Fruit fly (Drosophila melanogaster) whole organism, embryonic: ENCODE data around the gene CG32302.

Experiments
- CG11398 ChIP-seq: fragments of 200-800 bp; sonication (Bioruptor generic); optimal IDR thresholded peaks from 2 replicates; lab custom pipeline; 2016; ENCODE audit warnings: missing biosample characterization, missing genetic modification characterization
- CG11504 ChIP-seq: fragments of 200-800 bp; sonication (Bioruptor generic); optimal IDR thresholded peaks from 3 replicates; lab custom pipeline; 2019; ENCODE audit warnings: missing biosample characterization, mild to moderate bottlenecking, missing genetic modification characterization, moderate library complexity
- CG11695 ChIP-seq: fragments of 200-800 bp; sonication (Bioruptor generic); IDR thresholded peaks from 3 replicates; pipeline ENCODE4 v1.3.6; 2022; ENCODE audit warnings: missing biosample characterization, missing genetic modification characterization
- CG12659 ChIP-seq: fragments of 200-800 bp; sonication (Bioruptor generic); optimal IDR thresholded peaks from 3 replicates; lab custom pipeline; 2017; ENCODE audit warnings: mild to moderate bottlenecking, missing biosample characterization, missing genetic modification reagents, missing genetic modification characterization
- CG13296 ChIP-seq: fragments of 200-800 bp; sonication (Bioruptor generic); optimal IDR thresholded peaks from 3 replicates; lab custom pipeline; 2018; ENCODE audit warnings: missing biosample characterization, mild to moderate bottlenecking, missing genetic modification characterization
- CG14050 ChIP-seq: fragments of 200-800 bp; sonication (Bioruptor generic); IDR thresholded peaks from 3 replicates; pipeline ENCODE4 v1.3.6; 2022; ENCODE audit warnings: missing biosample characterization, missing genetic modification characterization
- CG16863 ChIP-seq: fragments of 200-800 bp; sonication (Bioruptor generic); optimal IDR thresholded peaks from 3 replicates; lab custom pipeline; 2016; ENCODE audit warnings: missing biosample characterization, missing genetic modification characterization
- CG17186 ChIP-seq: fragments of 200-800 bp; sonication (Bioruptor generic); optimal IDR thresholded peaks from 3 replicates; lab custom pipeline; 2017; ENCODE audit warnings: missing biosample characterization, missing genetic modification reagents, missing genetic modification characterization
- CG17328 ChIP-seq: fragments of 200-800 bp; sonication (Bioruptor generic); IDR thresholded peaks from 2 replicates; pipeline ENCODE4 v1.3.6; 2022; ENCODE audit warnings: missing biosample characterization, missing genetic modification characterization
- CG17359 ChIP-seq: fragments of 200-800 bp; sonication (Bioruptor generic); optimal IDR thresholded peaks from 3 replicates; lab custom pipeline; 2018; ENCODE audit warnings: missing biosample characterization, mild to moderate bottlenecking, missing genetic modification characterization, moderate library complexity
- CG1832 ChIP-seq: fragments of 200-800 bp; sonication (Bioruptor generic); optimal IDR thresholded peaks from 2 replicates; lab custom pipeline; 2017; ENCODE audit warnings: missing biosample characterization, mild to moderate bottlenecking, missing genetic modification characterization, inconsistent platforms
- CG18599 ChIP-seq: fragments of 200-800 bp; sonication (Bioruptor generic); optimal IDR thresholded peaks from 3 replicates; lab custom pipeline; 2017; ENCODE audit warnings: missing biosample characterization, missing genetic modification characterization, mild to moderate bottlenecking, moderate library complexity, missing genetic modification reagents
- CG18619 ChIP-seq: fragments of 200-800 bp; sonication (Bioruptor generic); optimal IDR thresholded peaks from 3 replicates; lab custom pipeline; 2017; ENCODE audit warnings: missing biosample characterization, mild to moderate bottlenecking, missing genetic modification characterization
- CG2875 ChIP-seq: fragments of 200-800 bp; sonication (Bioruptor generic); optimal IDR thresholded peaks from 2 replicates; lab custom pipeline; 2017; ENCODE audit warnings: missing biosample characterization, mild to moderate bottlenecking, missing genetic modification characterization, missing genetic modification reagents
- CG3726 ChIP-seq: fragments of 200-800 bp; sonication (Bioruptor generic); IDR thresholded peaks from 3 replicates; pipeline ENCODE4, ENCODE4 v1.3.6; 2022; ENCODE audit warnings: missing biosample characterization, missing genetic modification characterization
- CG3838 ChIP-seq: fragments of 200-800 bp; sonication (Bioruptor generic); optimal IDR thresholded peaks from 3 replicates; lab custom pipeline; 2016; ENCODE audit warnings: missing biosample characterization, missing genetic modification characterization
- CG42726 ChIP-seq: fragments of 200-800 bp; sonication (Bioruptor generic); IDR thresholded peaks from 2 replicates; pipeline ENCODE4 v1.3.6; 2022; ENCODE audit warnings: missing biosample characterization, missing genetic modification characterization; ENCODE audit not compliant: partially characterized antibody
- CG6791 ChIP-seq: fragments of 200-800 bp; sonication (Bioruptor generic); IDR thresholded peaks from 3 replicates; pipeline ENCODE4 v1.3.6; 2022; ENCODE audit warnings: missing biosample characterization, missing genetic modification characterization; ENCODE audit not compliant: partially characterized antibody
- CG7372 ChIP-seq: fragments of 200-800 bp; sonication (Bioruptor generic); IDR thresholded peaks from 2 replicates; pipeline ENCODE4 v1.3.6; 2022; ENCODE audit warnings: missing biosample characterization, missing genetic modification characterization
- CG7987 ChIP-seq: fragments of 200-800 bp; sonication (Bioruptor generic); optimal IDR thresholded peaks from 2 replicates; lab custom pipeline; 2018; ENCODE audit warnings: missing biosample characterization, mild to moderate bottlenecking, missing genetic modification characterization, moderate library complexity
- Dip3 ChIP-seq: fragments of 200-800 bp; sonication (Bioruptor generic); optimal IDR thresholded peaks from 3 replicates; lab custom pipeline; 2016; ENCODE audit warnings: missing biosample characterization, missing genetic modification characterization
- E2f1 ChIP-seq: fragments of 200-800 bp; sonication (Bioruptor generic); IDR thresholded peaks from 2 replicates; pipeline ENCODE4 v1.3.6; 2022; ENCODE audit warnings: missing biosample characterization, missing genetic modification characterization
- Ets97D ChIP-seq: fragments of 200-800 bp; sonication (Bioruptor generic); optimal IDR thresholded peaks from 3 replicates; lab custom pipeline; 2016; ENCODE audit warnings: missing biosample characterization, missing genetic modification characterization
- Fer3 ChIP-seq: fragments of 200-800 bp; sonication (Bioruptor generic); optimal IDR thresholded peaks from 2 replicates; lab custom pipeline; 2018; ENCODE audit warnings: missing biosample characterization, mild to moderate bottlenecking, missing genetic modification characterization, moderate library complexity
- H2.0 ChIP-seq: fragments of 200-800 bp; sonication (Bioruptor generic); IDR thresholded peaks from 2 replicates; pipeline ENCODE4 v1.3.6; 2022; ENCODE audit warnings: missing biosample characterization, missing genetic modification characterization
- Hey ChIP-seq: fragments of 200-800 bp; sonication (Bioruptor generic); optimal IDR thresholded peaks from 3 replicates; lab custom pipeline; 2018; ENCODE audit warnings: missing biosample characterization, mild to moderate bottlenecking, missing genetic modification characterization
- Hmr ChIP-seq: fragments of 200-800 bp; sonication (Bioruptor generic); optimal IDR thresholded peaks from 3 replicates; lab custom pipeline; 2017; ENCODE audit warnings: mild to moderate bottlenecking, missing biosample characterization, missing genetic modification reagents, missing genetic modification characterization
- Neu2 ChIP-seq: fragments of 200-800 bp; sonication (Bioruptor generic); optimal IDR thresholded peaks from 3 replicates; lab custom pipeline; 2016; ENCODE audit warnings: missing biosample characterization, missing genetic modification characterization, borderline replicate concordance
- Nf-YC ChIP-seq: fragments of 200-800 bp; optimal IDR thresholded peaks from 3 replicates; lab custom pipeline; 2019; ENCODE audit warnings: missing biosample characterization, mild to moderate bottlenecking, missing genetic modification characterization, moderate library complexity
- Oaz ChIP-seq: fragments of 200-800 bp; sonication (Bioruptor generic); IDR thresholded peaks from 2 replicates; pipeline ENCODE4 v1.3.6; 2022; ENCODE audit warnings: missing biosample characterization, missing genetic modification characterization
- Sox100B ChIP-seq: fragments of 200-800 bp; sonication (Bioruptor generic); optimal IDR thresholded peaks from 3 replicates; lab custom pipeline; 2018; ENCODE audit warnings: missing biosample characterization, mild to moderate bottlenecking, missing genetic modification characterization
- TFAM ChIP-seq: fragments of 200-800 bp; sonication (Bioruptor generic); optimal IDR thresholded peaks from 2 replicates; lab custom pipeline; 2017; ENCODE audit warnings: missing biosample characterization, missing genetic modification characterization, inconsistent platforms
- Usf ChIP-seq: fragments of 200-800 bp; sonication (Bioruptor generic); optimal IDR thresholded peaks from 2 replicates; lab custom pipeline; 2017; ENCODE audit warnings: missing genotype, missing biosample characterization, missing genetic modification characterization
- ase ChIP-seq: fragments of 200-800 bp; sonication (Bioruptor generic); IDR thresholded peaks from 3 replicates; pipeline ENCODE4 v1.3.6; 2022; ENCODE audit warnings: missing biosample characterization, missing genetic modification characterization
- bigmax ChIP-seq: fragments of 200-800 bp; sonication (Bioruptor generic); optimal IDR thresholded peaks from 2 replicates; lab custom pipeline; 2018; ENCODE audit warnings: missing biosample characterization, mild to moderate bottlenecking, missing genetic modification characterization
- br ChIP-seq: fragments of >200 bp; optimal IDR thresholded peaks from 2 replicates; lab custom pipeline; 2017
- bsh ChIP-seq, 2 experiments: fragments of 200-800 bp; sonication (Bioruptor generic); optimal IDR thresholded peaks; 2 replicates each; lab custom pipeline; 2017 to 2018; ENCODE audit warnings: mild to moderate bottlenecking in 2 of 2, missing biosample characterization in 2 of 2, missing genetic modification characterization in 2 of 2, moderate library complexity in 1 of 2
- cas ChIP-seq: fragments of 200-800 bp; sonication (Bioruptor generic); IDR thresholded peaks from 2 replicates; pipeline ENCODE4 v1.3.6; 2022; ENCODE audit warnings: missing biosample characterization, missing genetic modification characterization
- crp ChIP-seq, 2 experiments: fragments of 200-800 bp; sonication (Bioruptor generic); optimal IDR thresholded peaks; 2 replicates in 1 of 2; 3 replicates in 1 of 2; lab custom pipeline; 2017; ENCODE audit warnings: missing biosample characterization in 2 of 2, missing genetic modification characterization in 2 of 2, mild to moderate bottlenecking in 1 of 2, moderate library complexity in 1 of 2
- dmrt11E ChIP-seq: fragments of 200-800 bp; sonication (Bioruptor generic); optimal IDR thresholded peaks from 3 replicates; lab custom pipeline; 2018; ENCODE audit warnings: missing biosample characterization, mild to moderate bottlenecking, missing genetic modification characterization, moderate library complexity
- dmrt99B ChIP-seq: fragments of 200-800 bp; sonication (Bioruptor generic); optimal IDR thresholded peaks from 2 replicates; lab custom pipeline; 2018; ENCODE audit warnings: missing biosample characterization, mild to moderate bottlenecking, missing genetic modification characterization, moderate library complexity
- fu2 ChIP-seq: fragments of 200-800 bp; sonication (Bioruptor generic); optimal IDR thresholded peaks from 2 replicates; lab custom pipeline; 2016; ENCODE audit warnings: missing biosample characterization, missing genetic modification characterization
- grn ChIP-seq: fragments of 200-800 bp; sonication (Bioruptor generic); optimal IDR thresholded peaks from 3 replicates; lab custom pipeline; 2017; ENCODE audit warnings: missing biosample characterization, missing genetic modification characterization
- gt ChIP-seq: fragments of 200-800 bp; sonication (Bioruptor generic); IDR thresholded peaks from 2 replicates; pipeline ENCODE4 v1.3.6; 2022; ENCODE audit warnings: missing biosample characterization, missing genetic modification characterization
- h ChIP-seq: fragments of >200 bp; optimal IDR thresholded peaks from 2 replicates; lab custom pipeline; 2017
- her ChIP-seq: fragments of 200-800 bp; sonication (Bioruptor generic); optimal IDR thresholded peaks from 2 replicates; lab custom pipeline; 2016; ENCODE audit warnings: missing biosample characterization, missing genetic modification characterization
- ken ChIP-seq: fragments of 200-800 bp; sonication (Bioruptor generic); IDR thresholded peaks from 3 replicates; pipeline ENCODE4 v1.3.6; 2022; ENCODE audit warnings: missing biosample characterization, missing genetic modification characterization
- pfk ChIP-seq: fragments of 200-800 bp; sonication (Bioruptor generic); optimal IDR thresholded peaks from 2 replicates; lab custom pipeline; 2018; ENCODE audit warnings: missing biosample characterization, mild to moderate bottlenecking, missing genetic modification characterization, moderate library complexity
- slbo ChIP-seq: fragments of 200-800 bp; sonication (Bioruptor generic); IDR thresholded peaks from 2 replicates; pipeline ENCODE4 v1.3.6; 2022; ENCODE audit warnings: missing biosample characterization, missing genetic modification characterization
- ttk ChIP-seq: fragments of 200-800 bp; sonication (Bioruptor generic); IDR thresholded peaks from 2 replicates; pipeline ENCODE4 v2.1.2; 2022; ENCODE audit warnings: missing biosample characterization, missing genetic modification characterization
- z ChIP-seq: fragments of 200-800 bp; sonication (Bioruptor generic); IDR thresholded peaks from 3 replicates; pipeline ENCODE4 v1.3.6; 2022; ENCODE audit warnings: missing biosample characterization, missing genetic modification characterization

CG32302 gene

DNA sequence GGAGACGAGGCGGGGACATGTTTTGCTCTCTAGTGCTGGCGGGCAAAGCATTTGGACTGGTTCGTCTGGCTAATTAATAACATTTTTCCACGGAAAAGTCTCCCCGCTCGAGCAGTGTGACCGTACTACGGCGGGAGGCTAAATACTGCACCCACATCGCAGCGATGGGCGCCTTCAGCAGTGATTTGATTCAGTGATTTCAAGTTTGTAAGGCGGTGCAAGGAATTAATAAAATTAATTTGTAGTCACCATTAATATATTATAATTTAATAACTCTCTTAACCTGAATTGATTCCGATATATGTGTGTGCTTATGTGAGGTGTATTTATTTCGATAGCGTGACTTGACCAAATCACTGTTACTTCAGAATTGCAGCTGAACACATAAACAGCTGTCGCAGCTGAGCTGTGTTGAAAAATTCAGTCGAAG is 6.1 kb upstream of the CG32302 start, which contains the start of the genes oxt and CG13807 (continued):
- peak; percentile 85 for TF ChIP-seq CG17328 (GFP tag; lab: Robert Waterston, UW)
- TF ChIP-seq dmrt99B (tag; lab: Kevin White, UChicago): peak; percentile 85
- peak; percentile 84 for TF ChIP-seq CG18619
- peak; percentile 92 for TF ChIP-seq slbo (GFP tag; lab: Robert Waterston, UW)
- TF ChIP-seq bigmax (GFP tag; lab: Kevin White, UChicago): no peak
- peak; percentile 79 for TF ChIP-seq Nf-YC
- TF ChIP-seq fu2: no peak
- TF ChIP-seq pfk (GFP tag; lab: Kevin White, UChicago): no peak
- peak in 1 of 2 experiments; percentile 89 for TF ChIP-seq bsh (GFP tag; optimal IDR thresholded peaks at IDR 0.05; lab: Kevin White, UChicago)
- peak; percentile 84 for TF ChIP-seq CG11504 (tag; lab: Kevin White, UChicago)
- TF ChIP-seq Usf (GFP tag; lab: Kevin White, UChicago): peak; percentile 80
- TF ChIP-seq CG2875 (GFP tag; lab: Kevin White, UChicago): peak; percentile 78
- TF ChIP-seq CG1832 (GFP tag; lab: Kevin White, UChicago): no peak
- TF ChIP-seq CG17359 (tag; lab: Kevin White, UChicago): peak; percentile 86
- peak; percentile 81 for TF ChIP-seq CG13296 (GFP tag; lab: Kevin White, UChicago)
- TF ChIP-seq TFAM (GFP tag; lab: Kevin White, UChicago): peak; percentile 10
- TF ChIP-seq crp (GFP tag; optimal IDR thresholded peaks at IDR 0.05; lab: Kevin White, UChicago): peak; percentile 84 to 95
- TF ChIP-seq ken (GFP tag; lab: Robert Waterston, UW): peak; percentile 92
- peak; percentile 89 for TF ChIP-seq E2f1 (GFP tag; lab: Robert Waterston, UW)
- TF ChIP-seq Dip3 (GFP tag; lab: Kevin White, UChicago): peak; percentile 40
- no peak for TF ChIP-seq CG11398 (GFP tag; lab: Kevin White, UChicago)
- TF ChIP-seq CG16863 (GFP tag; lab: Kevin White, UChicago): peak; percentile 13
- TF ChIP-seq CG42726 (GFP tag; lab: Robert Waterston, UW): no peak
- no peak for TF ChIP-seq br (lab: Kevin White, UChicago)
- TF ChIP-seq Sox100B (GFP tag; lab: Kevin White, UChicago): no peak
- peak; percentile 75 for TF ChIP-seq Oaz (GFP tag; lab: Robert Waterston, UW)
- peak; percentile 92 for TF ChIP-seq H2.0 (GFP tag; lab: Robert Waterston, UW)
- peak; percentile 44 for TF ChIP-seq Hey (tag; lab: Kevin White, UChicago)
- no peak for TF ChIP-seq CG3838 (GFP tag; lab: Kevin White, UChicago)
- no peak for TF ChIP-seq h (lab: Kevin White, UChicago)
- peak; percentile 88 for TF ChIP-seq CG7372 (GFP tag; lab: Robert Waterston, UW)
- TF ChIP-seq CG7987 (GFP tag; lab: Kevin White, UChicago): peak; percentile 72
- peak; percentile 82 for TF ChIP-seq ttk
- peak; percentile 92 for TF ChIP-seq ase (GFP tag; lab: Robert Waterston, UW)
- peak; percentile 49; the same call in 1 of the 2 replicates for TF ChIP-seq cas (GFP tag; lab: Robert Waterston, UW)
- no peak for TF ChIP-seq Neu2 (GFP tag; lab: Kevin White, UChicago)
- peak; percentile 85; the same call in 2 of the 3 replicates for TF ChIP-seq CG3726 (GFP tag; lab: Robert Waterston, UW)
- no peak for TF ChIP-seq z (GFP tag; lab: Robert Waterston, UW)
- TF ChIP-seq CG12659 (GFP tag; lab: Kevin White, UChicago): peak; percentile 92
- peak; percentile 55 for TF ChIP-seq Ets97D (GFP tag; lab: Kevin White, UChicago)
- TF ChIP-seq Hmr: peak; percentile 89
- TF ChIP-seq CG6791: no peak
- peak; percentile 86 for TF ChIP-seq CG14050 (GFP tag; lab: Robert Waterston, UW)
- TF ChIP-seq Fer3 (tag; lab: Kevin White, UChicago): peak; percentile 87
- no peak for TF ChIP-seq her (GFP tag; lab: Kevin White, UChicago)
- peak; percentile 35 for TF ChIP-seq grn (GFP tag; lab: Kevin White, UChicago)
- TF ChIP-seq gt (GFP tag; lab: Robert Waterston, UW): peak; percentile 57
- peak; percentile 71 for TF ChIP-seq CG17186 (GFP tag; lab: Kevin White, UChicago)
- TF ChIP-seq dmrt11E (tag; lab: Kevin White, UChicago): peak; percentile 82
- TF ChIP-seq CG11695 (GFP tag; lab: Robert Waterston, UW): peak; percentile 84
- TF ChIP-seq CG18599 (GFP tag; lab: Kevin White, UChicago): peak; percentile 83
